Fruit fly (Drosophila melanogaster) whole organism: ENCODE measurements around the gene CG32276.

Source experiments
- CG8478 ChIP-seq: fragments of >200 bp; optimal IDR thresholded peaks from 2 replicates; lab custom pipeline; 2018; ENCODE audit warnings: inconsistent platforms
- Dll ChIP-seq: fragments of >200 bp; optimal IDR thresholded peaks from 2 replicates; lab custom pipeline; 2017
- EcR ChIP-seq, 2 experiments: fragments of >200 bp; optimal IDR thresholded peaks; 2 replicates each; lab custom pipeline; 2017; ENCODE audit warnings: missing biosample characterization in 2 of 2, missing genetic modification characterization in 2 of 2, missing genetic modification reagents in 2 of 2
- pan ChIP-seq: fragments of >200 bp; optimal IDR thresholded peaks from 2 replicates; lab custom pipeline; 2017
- psq ChIP-seq: fragments of >200 bp; optimal IDR thresholded peaks from 2 replicates; lab custom pipeline; 2017
- usp ChIP-seq: fragments of >200 bp; optimal IDR thresholded peaks from 2 replicates; lab custom pipeline; 2017; ENCODE audit warnings: missing biosample characterization, missing genetic modification characterization, mixed read lengths

dm6 chr3L:3184104-3184503, 14.7 kb downstream of the CG32276 start, which contains the start of gene CG42494:
- no peak for TF ChIP-seq CG8478
- TF ChIP-seq pan (lab: Kevin White, UChicago): no peak
- TF ChIP-seq usp (GFP tag; lab: Kevin White, UChicago): no peak
- no peak for TF ChIP-seq psq
- no peak for TF ChIP-seq EcR (GFP tag; optimal IDR thresholded peaks at IDR 0.05; lab: Kevin White, UChicago)
- no peak for TF ChIP-seq Dll
